Worm (Caenorhabditis elegans) whole organism, late embryonic: ENCODE measurements around the gene R11E3.1.
A peak's percentile ranks its signal among the peaks of the same experiment; 100 is the strongest.

Source experiments
- C08G9.2 ChIP-seq: sonication (generic microtip); optimal IDR thresholded peaks from 2 replicates; lab custom pipeline; 2016; ENCODE audit warnings: mild to moderate bottlenecking, missing genetic modification characterization, moderate library complexity, missing compliant biosample characterization
- C38D4.7 ChIP-seq: fragments of 200-800 bp; sonication (Bioruptor generic); optimal IDR thresholded peaks from 2 replicates; lab custom pipeline; 2018; ENCODE audit warnings: mild to moderate bottlenecking, missing genetic modification characterization, moderate library complexity, missing compliant biosample characterization
- F13H6.1 ChIP-seq: sonication (generic microtip); optimal IDR thresholded peaks from 2 replicates; lab custom pipeline; 2016; ENCODE audit warnings: missing genetic modification characterization, missing compliant biosample characterization
- T23F11.4 ChIP-seq: fragments of 200-800 bp; sonication (Bioruptor generic); optimal IDR thresholded peaks from 2 replicates; lab custom pipeline; 2018; ENCODE audit warnings: mild to moderate bottlenecking, missing genetic modification characterization, missing compliant biosample characterization
- Y22D7AL.16 ChIP-seq: sonication (generic microtip); optimal IDR thresholded peaks from 2 replicates; lab custom pipeline; 2016; ENCODE audit warnings: missing genetic modification characterization, missing compliant biosample characterization
- ahr-1 ChIP-seq: sonication (generic microtip); optimal IDR thresholded peaks from 2 replicates; lab custom pipeline; 2016; ENCODE audit warnings: missing genetic modification characterization, missing compliant biosample characterization
- ama-1 ChIP-seq: fragments of 150-350 bp; optimal IDR thresholded peaks from 2 replicates; lab custom pipeline; 2014
- ceh-14 ChIP-seq: sonication (generic microtip); optimal IDR thresholded peaks from 2 replicates; lab custom pipeline; 2016; ENCODE audit warnings: missing genotype, missing genetic modification characterization, missing compliant biosample characterization
- ceh-18 ChIP-seq: sonication (generic microtip); optimal IDR thresholded peaks from 2 replicates; lab custom pipeline; 2016; ENCODE audit warnings: missing genetic modification characterization, missing compliant biosample characterization
- ceh-2 ChIP-seq: sonication (generic microtip); optimal IDR thresholded peaks from 2 replicates; lab custom pipeline; 2016; ENCODE audit warnings: missing genotype, missing genetic modification characterization, missing compliant biosample characterization
- ceh-22 ChIP-seq: sonication (generic microtip); optimal IDR thresholded peaks from 2 replicates; lab custom pipeline; 2017; ENCODE audit warnings: missing biosample characterization, missing genetic modification characterization
- ceh-30 ChIP-seq: fragments of 150-350 bp; optimal IDR thresholded peaks from 2 replicates; lab custom pipeline; 2014; ENCODE audit warnings: missing biosample characterization, missing genetic modification characterization
- ceh-31 ChIP-seq: sonication (generic microtip); optimal IDR thresholded peaks from 2 replicates; lab custom pipeline; 2016; ENCODE audit warnings: missing genetic modification characterization, missing compliant biosample characterization
- ceh-34 ChIP-seq: sonication (generic microtip); optimal IDR thresholded peaks from 2 replicates; lab custom pipeline; 2016; ENCODE audit warnings: mild to moderate bottlenecking, missing genetic modification characterization, missing compliant biosample characterization
- ceh-45 ChIP-seq: fragments of 200-800 bp; sonication (Bioruptor generic); IDR thresholded peaks from 2 replicates; pipeline ENCODE4 v1.3.6; 2022; ENCODE audit warnings: missing genetic modification reagents, missing genetic modification characterization, missing compliant biosample characterization
- ceh-9 ChIP-seq: sonication (generic microtip); optimal IDR thresholded peaks from 2 replicates; lab custom pipeline; 2016; ENCODE audit warnings: mild to moderate bottlenecking, missing genetic modification characterization, inconsistent platforms, missing compliant biosample characterization
- elt-2 ChIP-seq: sonication (generic microtip); optimal IDR thresholded peaks from 2 replicates; lab custom pipeline; 2016; ENCODE audit warnings: missing genetic modification reagents, missing genetic modification characterization, missing compliant biosample characterization
- ets-4 ChIP-seq: sonication (generic microtip); optimal IDR thresholded peaks from 2 replicates; lab custom pipeline; 2016; ENCODE audit warnings: missing genetic modification characterization, missing compliant biosample characterization
- eyg-1 ChIP-seq: sonication (generic microtip); optimal IDR thresholded peaks from 2 replicates; lab custom pipeline; 2016; ENCODE audit warnings: missing genotype, missing genetic modification characterization, missing compliant biosample characterization
- fax-1 ChIP-seq: sonication (generic microtip); optimal IDR thresholded peaks from 2 replicates; lab custom pipeline; 2016; ENCODE audit warnings: missing genotype, missing genetic modification characterization, missing compliant biosample characterization
- fkh-10 ChIP-seq: fragments of 150-350 bp; optimal IDR thresholded peaks from 2 replicates; lab custom pipeline; 2014; ENCODE audit warnings: missing biosample characterization, missing genetic modification reagents, missing genetic modification characterization
- gmeb-2 ChIP-seq: sonication (generic microtip); optimal IDR thresholded peaks from 2 replicates; lab custom pipeline; 2016; ENCODE audit warnings: missing genetic modification characterization, inconsistent platforms, missing compliant biosample characterization
- hlh-15 ChIP-seq: sonication (generic microtip); optimal IDR thresholded peaks from 2 replicates; lab custom pipeline; 2016; ENCODE audit warnings: missing genetic modification characterization, missing compliant biosample characterization
- hlh-30 ChIP-seq: sonication (generic microtip); optimal IDR thresholded peaks from 2 replicates; lab custom pipeline; 2017; ENCODE audit warnings: antibody characterized with exemption, missing genetic modification characterization, missing compliant biosample characterization; ENCODE audit not compliant: insufficient read depth
- hlh-8 ChIP-seq: sonication (generic microtip); optimal IDR thresholded peaks from 2 replicates; lab custom pipeline; 2016; ENCODE audit warnings: missing genotype, missing genetic modification characterization, missing compliant biosample characterization
- lim-6 ChIP-seq: sonication (generic microtip); optimal IDR thresholded peaks from 2 replicates; lab custom pipeline; 2016; ENCODE audit warnings: missing genetic modification characterization, missing compliant biosample characterization
- lin-11 ChIP-seq: fragments of 200-800 bp; sonication (Bioruptor generic); optimal IDR thresholded peaks from 2 replicates; lab custom pipeline; 2018; ENCODE audit warnings: mild to moderate bottlenecking, missing genetic modification characterization, missing compliant biosample characterization
- madf-2 ChIP-seq: sonication (generic microtip); optimal IDR thresholded peaks from 2 replicates; lab custom pipeline; 2017; ENCODE audit warnings: missing genetic modification characterization, missing compliant biosample characterization
- mec-3 ChIP-seq: sonication (generic microtip); optimal IDR thresholded peaks from 2 replicates; lab custom pipeline; 2016; ENCODE audit warnings: borderline replicate concordance, missing genetic modification characterization, missing compliant biosample characterization
- nfya-1 ChIP-seq: sonication (generic microtip); optimal IDR thresholded peaks from 2 replicates; lab custom pipeline; 2017; ENCODE audit warnings: missing genetic modification characterization, mild to moderate bottlenecking, missing compliant biosample characterization, antibody characterized with exemption, moderate library complexity
- nhr-11 ChIP-seq: fragments of 150-350 bp; optimal IDR thresholded peaks from 2 replicates; lab custom pipeline; 2014; ENCODE audit warnings: missing biosample characterization, missing genetic modification characterization
- npax-4 ChIP-seq: sonication (generic microtip); optimal IDR thresholded peaks from 2 replicates; lab custom pipeline; 2016; ENCODE audit warnings: missing genetic modification characterization, missing compliant biosample characterization
- odd-2 ChIP-seq: sonication (generic microtip); optimal IDR thresholded peaks from 2 replicates; lab custom pipeline; 2017; ENCODE audit warnings: antibody characterized with exemption, mild to moderate bottlenecking, missing genetic modification characterization, missing compliant biosample characterization
- pag-3 ChIP-seq: sonication (generic microtip); optimal IDR thresholded peaks from 2 replicates; lab custom pipeline; 2016; ENCODE audit warnings: missing compliant biosample characterization, missing genetic modification characterization, borderline replicate concordance
- pat-9 ChIP-seq: fragments of 200-800 bp; sonication (Bioruptor generic); optimal IDR thresholded peaks from 2 replicates; lab custom pipeline; 2018; ENCODE audit warnings: mild to moderate bottlenecking, missing genetic modification characterization, moderate library complexity, missing compliant biosample characterization
- pax-1 ChIP-seq: fragments of 150-350 bp; optimal IDR thresholded peaks from 2 replicates; lab custom pipeline; 2014; ENCODE audit warnings: missing biosample characterization, missing genetic modification characterization
- pha-2 ChIP-seq: sonication (generic microtip); optimal IDR thresholded peaks from 2 replicates; lab custom pipeline; 2017; ENCODE audit warnings: mild to moderate bottlenecking, missing genetic modification characterization, missing compliant biosample characterization
- pqm-1 ChIP-seq: sonication (generic microtip); optimal IDR thresholded peaks from 2 replicates; lab custom pipeline; 2016; ENCODE audit warnings: missing genetic modification characterization, missing compliant biosample characterization
- pros-1 ChIP-seq: fragments of 150-350 bp; optimal IDR thresholded peaks from 2 replicates; lab custom pipeline; 2014; ENCODE audit warnings: missing biosample characterization, missing genetic modification reagents, missing genetic modification characterization
- ref-2 ChIP-seq: sonication (generic microtip); optimal IDR thresholded peaks from 2 replicates; lab custom pipeline; 2016; ENCODE audit warnings: missing genetic modification characterization, missing compliant biosample characterization
- rnt-1 ChIP-seq: sonication (generic microtip); optimal IDR thresholded peaks from 2 replicates; lab custom pipeline; 2016; ENCODE audit warnings: missing genetic modification characterization, missing compliant biosample characterization
- sdc-2 ChIP-seq: sonication (generic microtip); optimal IDR thresholded peaks from 2 replicates; lab custom pipeline; 2016; ENCODE audit warnings: missing genotype, missing genetic modification characterization, missing compliant biosample characterization
- sox-4 ChIP-seq: sonication (generic microtip); optimal IDR thresholded peaks from 2 replicates; lab custom pipeline; 2017; ENCODE audit warnings: mild to moderate bottlenecking, missing genetic modification characterization, inconsistent platforms, missing compliant biosample characterization
- tbx-2 ChIP-seq: sonication (generic microtip); optimal IDR thresholded peaks from 2 replicates; lab custom pipeline; 2016; ENCODE audit warnings: missing genetic modification characterization, missing compliant biosample characterization
- tbx-7 ChIP-seq: sonication (generic microtip); optimal IDR thresholded peaks from 2 replicates; lab custom pipeline; 2016; ENCODE audit warnings: missing genotype, missing genetic modification characterization, missing compliant biosample characterization
- unc-55 ChIP-seq: sonication (generic microtip); optimal IDR thresholded peaks from 2 replicates; lab custom pipeline; 2017; ENCODE audit warnings: missing biosample characterization, missing genetic modification reagents, missing genetic modification characterization
- unc-86 ChIP-seq: sonication (generic microtip); optimal IDR thresholded peaks from 2 replicates; lab custom pipeline; 2016; ENCODE audit warnings: missing genetic modification characterization, missing compliant biosample characterization
- ztf-16 ChIP-seq: sonication (generic microtip); optimal IDR thresholded peaks from 2 replicates; lab custom pipeline; 2017; ENCODE audit warnings: missing genetic modification characterization, missing compliant biosample characterization

R11E3.1 gene

ce11 chrIV:4747553-4747952 lies 42.0 kb upstream of the R11E3.1 start, which contains the start of gene tctn-1:
Gene tctn-1 (minus strand): TSS chrIV:4747832.
- TF ChIP-seq ets-4 (no peak), hlh-15 (no peak), sox-4 (tag; lab: Kevin White, UChicago) (no peak), ztf-16 (no peak), pha-2 (tag; lab: Kevin White, UChicago) (no peak), C38D4.7 (GFP tag; lab: Kevin White, UChicago) (no peak), ceh-18 (tag; lab: Kevin White, UChicago) (no peak), unc-86 (tag; lab: Kevin White, UChicago) (no peak), C08G9.2 (tag; lab: Kevin White, UChicago) (no peak), npax-4 (no peak), ceh-14 (tag; lab: Kevin White, UChicago) (no peak), pros-1 (no peak), fax-1 (tag; lab: Kevin White, UChicago) (no peak), ceh-2 (no peak), unc-55 (GFP tag; lab: Kevin White, UChicago) (no peak), Y22D7AL.16 (tag; lab: Kevin White, UChicago) (no peak), ceh-30 (tag; lab: Kevin White, UChicago) (no peak), eyg-1 (tag; lab: Kevin White, UChicago) (no peak), madf-2 (tag; lab: Kevin White, UChicago) (no peak), fkh-10 (GFP tag; lab: Kevin White, UChicago) (no peak)

ce11 chrIV:4748408-4749105 lies 41.0 kb upstream of the R11E3.1 start, which contains the start of gene cyc-2.1:
Gene cyc-2.1 (minus strand): TSS chrIV:4749012.
- peak; percentile 45 for TF ChIP-seq rnt-1
- no peak for TF ChIP-seq ceh-22 (tag; lab: Kevin White, UChicago)
- TF ChIP-seq hlh-8 (tag; lab: Kevin White, UChicago) = no peak
- no peak for TF ChIP-seq ceh-45 (GFP tag; lab: Robert Waterston, UW)
- no peak for TF ChIP-seq ets-4
- TF ChIP-seq ceh-18 (tag; lab: Kevin White, UChicago) = peak; percentile 15
- TF ChIP-seq odd-2 (tag; lab: Kevin White, UChicago) = no peak
- no peak for TF ChIP-seq pros-1
- TF ChIP-seq F13H6.1 (tag; lab: Kevin White, UChicago) = no peak
- no peak for TF ChIP-seq hlh-15
- no peak for TF ChIP-seq C08G9.2 (tag; lab: Kevin White, UChicago)
- TF ChIP-seq ceh-34 (tag; lab: Kevin White, UChicago) = peak; percentile 37
- no peak for TF ChIP-seq nhr-11 (tag; lab: Kevin White, UChicago)
- TF ChIP-seq sdc-2 = peak; percentile 27
- TF ChIP-seq tbx-2 (tag; lab: Kevin White, UChicago) = peak; percentile 9
- peak; percentile 28 for TF ChIP-seq pha-2 (tag; lab: Kevin White, UChicago)
- TF ChIP-seq ceh-9 (tag; lab: Kevin White, UChicago) = no peak
- no peak for TF ChIP-seq ceh-14 (tag; lab: Kevin White, UChicago)
- TF ChIP-seq pqm-1 (tag; lab: Kevin White, UChicago) = peak; percentile 6
- no peak for TF ChIP-seq npax-4
- no peak for TF ChIP-seq hlh-30 (tag; lab: Kevin White, UChicago)
- no peak for TF ChIP-seq pax-1
- peak; percentile 7 for TF ChIP-seq ref-2 (tag; lab: Kevin White, UChicago)
- TF ChIP-seq T23F11.4 (GFP tag; lab: Kevin White, UChicago) = no peak
- TF ChIP-seq ceh-31 (tag; lab: Kevin White, UChicago) = peak; percentile 43
- TF ChIP-seq nfya-1 (tag; lab: Kevin White, UChicago) = peak; percentile 62
- peak; percentile 22 for TF ChIP-seq unc-55 (GFP tag; lab: Kevin White, UChicago)
- TF ChIP-seq elt-2 = peak; percentile 62

ce11 chrIV:4749155-4749554 lies 40.4 kb upstream of the R11E3.1 start:
- TF ChIP-seq npax-4 (no peak), unc-55 (GFP tag; lab: Kevin White, UChicago) (no peak), elt-2 (no peak), fax-1 (tag; lab: Kevin White, UChicago) (no peak), nhr-11 (tag; lab: Kevin White, UChicago) (no peak), ref-2 (tag; lab: Kevin White, UChicago) (no peak), ceh-22 (tag; lab: Kevin White, UChicago) (no peak), odd-2 (tag; lab: Kevin White, UChicago) (no peak), ama-1 (lab: Kevin White, UChicago) (no peak), lin-11 (tag; lab: Kevin White, UChicago) (no peak), gmeb-2 (tag; lab: Kevin White, UChicago) (no peak), pat-9 (tag; lab: Kevin White, UChicago) (no peak), mec-3 (tag; lab: Kevin White, UChicago) (no peak), lim-6 (tag; lab: Kevin White, UChicago) (no peak), T23F11.4 (GFP tag; lab: Kevin White, UChicago) (no peak), ahr-1 (no peak), ztf-16 (no peak), pag-3 (tag; lab: Kevin White, UChicago) (no peak), tbx-7 (no peak), ceh-18 (tag; lab: Kevin White, UChicago) (no peak)
